Fruit fly (Drosophila melanogaster) Kc167 (cell line): Measurements from ENCODE around the gene CG8892.

Source experiments
- Myc ChIP-seq: fragments of >200 bp; optimal IDR thresholded peaks from 2 replicates; lab custom pipeline; 2017; ENCODE audit warnings: missing external identifiers
- Sin3A ChIP-seq: fragments of >200 bp; optimal IDR thresholded peaks from 2 replicates; lab custom pipeline; 2018; ENCODE audit warnings: missing external identifiers
- h ChIP-seq: fragments of >200 bp; optimal IDR thresholded peaks from 3 replicates; lab custom pipeline; 2018; ENCODE audit warnings: missing external identifiers
- psq ChIP-seq: fragments of >200 bp; optimal IDR thresholded peaks from 2 replicates; lab custom pipeline; 2017; ENCODE audit warnings: missing external identifiers
- ttk ChIP-seq: sonication (Bioruptor generic); optimal IDR thresholded peaks from 2 replicates; lab custom pipeline; 2017; ENCODE audit warnings: missing external identifiers

DNA sequence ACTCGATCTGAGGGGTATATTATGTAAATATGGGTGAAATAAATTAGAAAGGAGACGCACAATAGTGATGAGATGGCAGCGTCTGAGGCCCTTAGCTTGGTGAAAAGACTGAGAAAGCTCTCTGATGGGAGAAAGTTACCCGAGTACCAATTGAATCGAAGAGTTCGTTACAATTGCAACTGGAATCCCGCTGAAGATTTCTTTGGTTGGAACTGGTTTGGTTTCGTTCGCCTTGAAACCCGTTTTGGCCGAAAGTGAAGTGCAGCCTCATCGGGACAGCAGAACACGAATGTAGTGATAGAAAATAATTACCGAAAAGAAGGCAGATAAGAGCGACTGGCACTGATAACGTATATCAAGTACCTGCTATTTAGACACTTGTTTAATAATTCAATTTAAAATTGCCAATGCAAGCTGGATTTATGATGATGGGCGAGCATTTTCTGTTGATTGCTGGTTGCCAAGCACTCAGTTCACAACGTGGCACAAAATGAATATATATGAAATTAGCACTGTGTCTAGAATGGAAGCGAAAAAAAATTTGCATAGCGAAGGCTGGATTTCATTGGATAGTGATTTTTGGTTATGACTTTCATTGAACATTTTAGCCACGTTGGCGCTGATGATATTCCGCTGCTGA lies 15.0 kb upstream of the CG8892 start:
- no peak for TF ChIP-seq Sin3A
- no peak for TF ChIP-seq psq (lab: Kevin White, UChicago)
- no peak for TF ChIP-seq h (lab: Kevin White, UChicago)
- no peak for TF ChIP-seq Myc (lab: Kevin White, UChicago)
- TF ChIP-seq ttk (lab: Kevin White, UChicago), result no peak
